Worm (Caenorhabditis elegans) whole organism, L3 larva: ENCODE measurements around the gene C18D1.2.

Experiments
- ZK546.5 ChIP-seq: sonication (generic microtip); optimal IDR thresholded peaks from 2 replicates; lab custom pipeline; 2017; ENCODE audit warnings: missing biosample characterization, missing genetic modification characterization
- egl-5 ChIP-seq: fragments of 150-350 bp; optimal IDR thresholded peaks from 2 replicates; lab custom pipeline; 2017; ENCODE audit warnings: missing biosample characterization, missing genetic modification reagents, missing genetic modification characterization, inconsistent platforms
- elt-2 ChIP-seq: sonication (generic microtip); optimal IDR thresholded peaks from 2 replicates; lab custom pipeline; 2016; ENCODE audit warnings: missing genetic modification reagents, mild to moderate bottlenecking, missing genetic modification characterization, missing compliant biosample characterization
- fos-1 ChIP-seq: fragments of 150-350 bp; optimal IDR thresholded peaks from 2 replicates; lab custom pipeline; 2014; ENCODE audit warnings: missing biosample characterization, missing genetic modification characterization
- nhr-25 ChIP-seq: sonication (generic microtip); optimal IDR thresholded peaks from 2 replicates; lab custom pipeline; 2017; ENCODE audit warnings: missing biosample characterization, missing genetic modification characterization
- nhr-28 ChIP-seq: fragments of 150-350 bp; optimal IDR thresholded peaks from 2 replicates; lab custom pipeline; 2014; ENCODE audit warnings: missing biosample characterization, missing genetic modification characterization
- nhr-77 ChIP-seq: fragments of 150-350 bp; optimal IDR thresholded peaks from 2 replicates; lab custom pipeline; 2014; ENCODE audit warnings: missing biosample characterization, missing genetic modification characterization
- ztf-11 ChIP-seq: fragments of 150-350 bp; optimal IDR thresholded peaks from 2 replicates; lab custom pipeline; 2014; ENCODE audit warnings: missing biosample characterization, missing genetic modification characterization
- ztf-4 ChIP-seq: fragments of 150-350 bp; optimal IDR thresholded peaks from 2 replicates; lab custom pipeline; 2014; ENCODE audit warnings: missing biosample characterization, missing genetic modification characterization

DNA sequence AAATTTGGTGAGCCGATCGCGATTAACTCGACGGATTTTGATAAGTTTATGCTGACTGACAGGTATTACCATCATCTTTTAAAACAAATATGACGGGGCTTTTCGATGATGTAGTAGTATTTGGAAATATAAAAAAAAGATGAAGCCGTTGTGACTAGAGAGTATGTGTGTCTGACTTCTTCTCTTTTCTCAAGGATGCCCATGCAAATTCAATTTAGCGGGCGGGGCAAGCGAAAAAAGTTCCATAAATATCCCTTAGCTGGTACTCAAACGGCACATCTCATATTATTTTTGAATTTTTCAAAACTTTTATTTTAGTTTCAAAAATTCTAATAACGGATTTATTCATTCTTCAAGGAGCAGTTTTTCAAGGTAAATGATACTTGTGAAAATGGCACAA is 3.7 kb downstream of the C18D1.2 start, which contains the start of gene stg-1:
- TF ChIP-seq ZK546.5 (tag; lab: Kevin White, UChicago) (no peak), nhr-77 (no peak), ztf-11 (tag; lab: Kevin White, UChicago) (no peak), fos-1 (no peak), nhr-28 (tag; lab: Kevin White, UChicago) (no peak), nhr-25 (tag; lab: Kevin White, UChicago) (no peak), elt-2 (no peak), ztf-4 (no peak), egl-5 (tag; lab: Kevin White, UChicago) (no peak)
